Worm (Caenorhabditis elegans): ENCODE measurements around the gene C46F9.6.

DNA sequence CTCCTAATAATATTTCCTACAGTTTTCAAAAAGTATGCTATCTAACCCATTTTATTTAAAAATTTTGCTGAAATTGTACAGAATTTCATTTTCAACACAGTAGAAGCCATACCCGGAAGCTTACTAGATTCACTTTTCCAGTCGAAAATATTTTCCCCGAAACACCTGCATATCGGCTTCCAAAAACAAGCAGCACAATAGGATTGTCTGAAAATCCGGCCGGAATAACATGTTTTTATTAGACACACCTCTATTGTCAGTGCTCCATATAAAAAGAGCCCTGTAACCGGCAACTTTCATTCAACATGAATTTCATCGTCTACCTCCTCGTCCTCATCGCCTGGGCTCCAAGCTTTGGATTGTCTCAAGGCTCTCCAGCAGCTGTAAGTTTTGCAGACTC, 45.5 kb upstream of the C46F9.6 start, which contains the start of gene C52E2.2:
- TF ChIP-seq blmp-1 (tag; optimal IDR thresholded peaks at IDR 0.05), result no peak
- TF ChIP-seq lin-13 (tag; optimal IDR thresholded peaks at IDR 0.05), result no peak
- TF ChIP-seq nhr-237 (tag; optimal IDR thresholded peaks at IDR 0.05), result no peak
- TF ChIP-seq elt-1 (tag; optimal IDR thresholded peaks at IDR 0.05; ENCODE audit: borderline replicate concordance, insufficient read depth), result no peak
- no peak for TF ChIP-seq mep-1 (tag; optimal IDR thresholded peaks at IDR 0.05)
- TF ChIP-seq snpc-4 (tag; optimal IDR thresholded peaks at IDR 0.05), result no peak
- no peak for TF ChIP-seq M03D4.4 (tag; optimal IDR thresholded peaks at IDR 0.05)
- TF ChIP-seq sptf-1 (tag; optimal IDR thresholded peaks at IDR 0.05), result no peak
- no peak for TF ChIP-seq unc-39 (tag; optimal IDR thresholded peaks at IDR 0.05)
- TF ChIP-seq mls-2 (tag; optimal IDR thresholded peaks at IDR 0.05), result no peak
- TF ChIP-seq hlh-1 (tag; optimal IDR thresholded peaks at IDR 0.05), result no peak
- TF ChIP-seq unc-62 (GFP tag; optimal IDR thresholded peaks at IDR 0.05), result no peak
- no peak for TF ChIP-seq pha-4 (tag; optimal IDR thresholded peaks at IDR 0.05)

All from whole organism, mixed stage, embryonic.